Fruit fly (Drosophila melanogaster): ENCODE data around the gene CG11679.

DNA sequence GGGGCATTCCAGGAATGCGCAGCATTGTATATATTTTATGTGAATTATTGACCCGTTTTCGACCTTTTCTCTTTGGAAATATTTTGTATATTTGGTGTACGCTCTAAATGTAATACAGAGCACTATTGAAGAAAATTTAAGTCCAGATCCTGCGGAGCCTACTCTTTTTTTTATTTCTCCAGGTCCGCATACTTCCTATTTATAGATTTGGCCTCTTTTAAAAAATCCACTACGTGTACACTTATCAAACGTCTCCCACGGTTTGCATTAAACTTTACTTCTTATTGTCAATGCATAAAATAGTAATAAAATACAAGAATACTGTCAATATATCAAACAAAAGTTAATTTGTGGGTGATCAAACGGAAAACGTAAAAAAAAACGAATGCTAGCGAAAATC, 44.9 kb upstream of the CG11679 start, which contains the start of gene Efhc1.1:
- no peak for TF ChIP-seq pan (optimal IDR thresholded peaks at IDR 0.05)
- no peak for TF ChIP-seq OdsH (GFP tag; optimal IDR thresholded peaks at IDR 0.05)
